Fruit fly (Drosophila melanogaster) whole organism, embryonic: ENCODE measurements around the gene frm.
A peak's percentile ranks its signal among the peaks of the same experiment; 100 is the strongest.

Source experiments
- ATbp ChIP-seq: fragments of 200-800 bp; sonication (Bioruptor generic); optimal IDR thresholded peaks from 2 replicates; lab custom pipeline; 2017; ENCODE audit warnings: missing biosample characterization, mild to moderate bottlenecking, missing genetic modification characterization, missing genetic modification reagents
- Ada2b ChIP-seq: fragments of 200-800 bp; sonication (Bioruptor generic); IDR thresholded peaks from 2 replicates; pipeline ENCODE4 v1.3.6; 2022; ENCODE audit warnings: missing biosample characterization, missing genetic modification characterization
- Atf3 ChIP-seq: fragments of 200-800 bp; sonication (Bioruptor generic); optimal IDR thresholded peaks from 3 replicates; lab custom pipeline; 2016; ENCODE audit warnings: missing biosample characterization, missing genetic modification characterization
- CG1024 ChIP-seq: fragments of 200-800 bp; sonication (Bioruptor generic); IDR thresholded peaks from 2 replicates; pipeline ENCODE4 v1.3.6; 2022; ENCODE audit warnings: missing biosample characterization, missing genetic modification characterization
- CG10321 ChIP-seq: fragments of 200-800 bp; sonication (Bioruptor generic); IDR thresholded peaks from 2 replicates; pipeline ENCODE4 v1.3.6; 2022; ENCODE audit warnings: missing biosample characterization, missing genetic modification characterization
- CG10366 ChIP-seq: fragments of 200-800 bp; sonication (Bioruptor generic); IDR thresholded peaks from 2 replicates; pipeline ENCODE4 v1.3.6; 2022; ENCODE audit warnings: missing biosample characterization, missing genetic modification characterization
- CG11456 ChIP-seq: fragments of 200-800 bp; sonication (Bioruptor generic); IDR thresholded peaks from 3 replicates; pipeline ENCODE4 v1.3.6; 2022; ENCODE audit warnings: missing biosample characterization, missing genetic modification characterization
- CG12104 ChIP-seq: fragments of 200-800 bp; sonication (Bioruptor generic); optimal IDR thresholded peaks from 3 replicates; lab custom pipeline; 2016; ENCODE audit warnings: missing biosample characterization, missing genetic modification characterization
- CG12659 ChIP-seq: fragments of 200-800 bp; sonication (Bioruptor generic); optimal IDR thresholded peaks from 3 replicates; lab custom pipeline; 2017; ENCODE audit warnings: mild to moderate bottlenecking, missing biosample characterization, missing genetic modification reagents, missing genetic modification characterization
- CG14860 ChIP-seq: fragments of 200-800 bp; sonication (Bioruptor generic); IDR thresholded peaks from 3 replicates; pipeline ENCODE4 v1.3.6; 2022; ENCODE audit warnings: missing biosample characterization, missing genetic modification characterization; ENCODE audit not compliant: partially characterized antibody
- CG2199 ChIP-seq: fragments of 200-800 bp; sonication (Bioruptor generic); IDR thresholded peaks from 3 replicates; pipeline ENCODE4 v1.3.6; 2022; ENCODE audit warnings: missing biosample characterization, missing genetic modification characterization
- CG30403 ChIP-seq: fragments of 200-800 bp; sonication (Bioruptor generic); optimal IDR thresholded peaks from 3 replicates; lab custom pipeline; 2016; ENCODE audit warnings: missing biosample characterization, missing genetic modification characterization
- CG30431 ChIP-seq: fragments of 200-800 bp; sonication (Bioruptor generic); optimal IDR thresholded peaks from 2 replicates; lab custom pipeline; 2017; ENCODE audit warnings: missing biosample characterization, missing genetic modification characterization
- CG31441 ChIP-seq: fragments of 200-800 bp; sonication (Bioruptor generic); IDR thresholded peaks from 2 replicates; pipeline ENCODE4 v1.3.6; 2022; ENCODE audit warnings: missing biosample characterization, missing genetic modification characterization
- CG4404 ChIP-seq: fragments of 200-800 bp; sonication (Bioruptor generic); IDR thresholded peaks from 2 replicates; pipeline ENCODE4 v1.3.6; 2022; ENCODE audit warnings: missing biosample characterization, missing genetic modification characterization
- CG7271 ChIP-seq: fragments of 200-800 bp; sonication (Bioruptor generic); optimal IDR thresholded peaks from 2 replicates; lab custom pipeline; 2018; ENCODE audit warnings: missing biosample characterization, mild to moderate bottlenecking, missing genetic modification characterization, moderate library complexity
- CG9437 ChIP-seq: fragments of 200-800 bp; sonication (Bioruptor generic); optimal IDR thresholded peaks from 2 replicates; lab custom pipeline; 2018; ENCODE audit warnings: missing biosample characterization, mild to moderate bottlenecking, missing genetic modification characterization
- CG9876 ChIP-seq: fragments of 200-800 bp; sonication (Bioruptor generic); optimal IDR thresholded peaks from 2 replicates; lab custom pipeline; 2016; ENCODE audit warnings: missing biosample characterization, missing genetic modification characterization
- CkIIα-i1 ChIP-seq: fragments of 200-800 bp; sonication (Bioruptor generic); IDR thresholded peaks from 2 replicates; pipeline ENCODE4 v1.3.6; 2022; ENCODE audit warnings: missing biosample characterization, missing genetic modification characterization
- Deaf1 ChIP-seq: fragments of 200-800 bp; optimal IDR thresholded peaks from 3 replicates; lab custom pipeline; 2019; ENCODE audit warnings: missing biosample characterization, mild to moderate bottlenecking, missing genetic modification characterization, moderate library complexity
- Dll ChIP-seq: fragments of 200-800 bp; sonication (Bioruptor generic); IDR thresholded peaks from 4 replicates; pipeline ENCODE4 v1.3.6; 2022; ENCODE audit warnings: missing biosample characterization, missing genetic modification characterization; ENCODE audit not compliant: partially characterized antibody
- Dp ChIP-seq: fragments of 200-800 bp; sonication (Bioruptor generic); optimal IDR thresholded peaks from 2 replicates; lab custom pipeline; 2018; ENCODE audit warnings: missing biosample characterization, mild to moderate bottlenecking, missing genetic modification characterization, moderate library complexity
- HHEX ChIP-seq: fragments of 200-800 bp; sonication (Bioruptor generic); optimal IDR thresholded peaks from 3 replicates; lab custom pipeline; 2017; ENCODE audit warnings: missing biosample characterization, mild to moderate bottlenecking, missing genetic modification characterization, missing genetic modification reagents
- HLH4C ChIP-seq: fragments of 200-800 bp; sonication (Bioruptor generic); IDR thresholded peaks from 3 replicates; pipeline ENCODE4 v1.3.6; 2022; ENCODE audit warnings: missing biosample characterization, missing genetic modification characterization; ENCODE audit not compliant: partially characterized antibody
- HLHmδ ChIP-seq: fragments of 200-800 bp; sonication (Bioruptor generic); optimal IDR thresholded peaks from 2 replicates; lab custom pipeline; 2018; ENCODE audit warnings: missing biosample characterization, mild to moderate bottlenecking, missing genetic modification characterization, moderate library complexity
- Hand ChIP-seq: fragments of 200-800 bp; sonication (Bioruptor generic); optimal IDR thresholded peaks from 2 replicates; lab custom pipeline; 2017; ENCODE audit warnings: mild to moderate bottlenecking, missing biosample characterization, missing genetic modification reagents, missing genetic modification characterization
- Hmr ChIP-seq: fragments of 200-800 bp; sonication (Bioruptor generic); optimal IDR thresholded peaks from 3 replicates; lab custom pipeline; 2017; ENCODE audit warnings: mild to moderate bottlenecking, missing biosample characterization, missing genetic modification reagents, missing genetic modification characterization
- NK7.1 ChIP-seq: fragments of 200-800 bp; sonication (Bioruptor generic); optimal IDR thresholded peaks from 3 replicates; lab custom pipeline; 2016; ENCODE audit warnings: missing biosample characterization, missing genetic modification characterization
- Nf-YC ChIP-seq: fragments of 200-800 bp; optimal IDR thresholded peaks from 3 replicates; lab custom pipeline; 2019; ENCODE audit warnings: missing biosample characterization, mild to moderate bottlenecking, missing genetic modification characterization, moderate library complexity
- NfI ChIP-seq: fragments of 200-800 bp; sonication (Bioruptor generic); optimal IDR thresholded peaks from 3 replicates; lab custom pipeline; 2018; ENCODE audit warnings: missing biosample characterization, mild to moderate bottlenecking, missing genetic modification characterization, moderate library complexity
- Rfx ChIP-seq: fragments of 200-800 bp; sonication (Bioruptor generic); IDR thresholded peaks from 2 replicates; pipeline ENCODE4 v1.3.6; 2022; ENCODE audit warnings: missing biosample characterization, missing genetic modification characterization
- Ssrp ChIP-seq: fragments of 200-800 bp; sonication (Bioruptor generic); optimal IDR thresholded peaks from 2 replicates; lab custom pipeline; 2018; ENCODE audit warnings: missing biosample characterization, mild to moderate bottlenecking, missing genetic modification characterization, moderate library complexity
- Usf ChIP-seq: fragments of 200-800 bp; sonication (Bioruptor generic); optimal IDR thresholded peaks from 2 replicates; lab custom pipeline; 2017; ENCODE audit warnings: missing genotype, missing biosample characterization, missing genetic modification characterization
- az2 ChIP-seq: fragments of 200-800 bp; sonication (Bioruptor generic); optimal IDR thresholded peaks from 3 replicates; lab custom pipeline; 2016; ENCODE audit warnings: missing biosample characterization, missing genetic modification characterization
- bcd ChIP-seq: fragments of 200-800 bp; sonication (Bioruptor generic); optimal IDR thresholded peaks from 2 replicates; lab custom pipeline; 2017; ENCODE audit warnings: missing biosample characterization, mild to moderate bottlenecking, missing genetic modification characterization
- br ChIP-seq: fragments of >200 bp; optimal IDR thresholded peaks from 2 replicates; lab custom pipeline; 2017
- cad ChIP-seq: fragments of >200 bp; optimal IDR thresholded peaks from 2 replicates; lab custom pipeline; 2017; ENCODE audit warnings: missing biosample characterization, missing genetic modification characterization
- ewg ChIP-seq: fragments of 200-800 bp; sonication (Bioruptor generic); optimal IDR thresholded peaks from 3 replicates; lab custom pipeline; 2017; ENCODE audit warnings: mild to moderate bottlenecking, missing biosample characterization, missing genetic modification reagents, missing genetic modification characterization
- gsb ChIP-seq: fragments of 200-800 bp; sonication (Bioruptor generic); IDR thresholded peaks from 2 replicates; pipeline ENCODE4 v1.3.6; 2022; ENCODE audit warnings: missing biosample characterization, missing genetic modification characterization
- inv ChIP-seq: fragments of 200-800 bp; sonication (Bioruptor generic); IDR thresholded peaks from 2 replicates; pipeline ENCODE4 v1.3.6; 2022; ENCODE audit warnings: missing biosample characterization, missing genetic modification characterization; ENCODE audit not compliant: partially characterized antibody
- jing ChIP-seq: fragments of 200-800 bp; sonication (Bioruptor generic); optimal IDR thresholded peaks from 2 replicates; lab custom pipeline; 2018; ENCODE audit warnings: missing biosample characterization, mild to moderate bottlenecking, missing genetic modification characterization
- jumu ChIP-seq: fragments of 200-800 bp; sonication (Bioruptor generic); optimal IDR thresholded peaks from 3 replicates; lab custom pipeline; 2016; ENCODE audit warnings: missing biosample characterization, missing genetic modification characterization
- kah ChIP-seq: fragments of 200-800 bp; sonication (Bioruptor generic); optimal IDR thresholded peaks from 2 replicates; lab custom pipeline; 2018; ENCODE audit warnings: missing biosample characterization, mild to moderate bottlenecking, missing genetic modification characterization
- lov ChIP-seq, 2 experiments: fragments of 200-800 bp in 1 of 2; fragments of >200 bp in 1 of 2; sonication (Bioruptor generic) in 1 of 2; IDR thresholded peaks in 1 of 2; optimal IDR thresholded peaks in 1 of 2; 2 replicates in 1 of 2; 3 replicates in 1 of 2; pipeline versions ENCODE4 v1.3.6 to Lab custom; 2017 to 2022; ENCODE audit warnings: missing biosample characterization in 1 of 2, missing genetic modification characterization in 1 of 2
- mam ChIP-seq: fragments of 200-800 bp; sonication (Bioruptor generic); optimal IDR thresholded peaks from 3 replicates; lab custom pipeline; 2016; ENCODE audit warnings: missing biosample characterization, missing genetic modification characterization
- peb ChIP-seq: fragments of 200-800 bp; sonication (Bioruptor generic); IDR thresholded peaks from 2 replicates; pipeline ENCODE4 v1.3.6; 2022; ENCODE audit warnings: missing biosample characterization, missing genetic modification characterization
- ranshi ChIP-seq: fragments of 200-800 bp; sonication (Bioruptor generic); IDR thresholded peaks from 2 replicates; pipeline ENCODE4 v1.3.6; 2022; ENCODE audit warnings: missing biosample characterization, missing genetic modification characterization
- shn ChIP-seq: fragments of 200-800 bp; sonication (Bioruptor generic); optimal IDR thresholded peaks from 3 replicates; lab custom pipeline; 2016; ENCODE audit warnings: missing biosample characterization, missing genetic modification characterization
- tgo ChIP-seq: fragments of 200-800 bp; sonication (Bioruptor generic); IDR thresholded peaks from 3 replicates; pipeline ENCODE4 v1.3.6; 2022; ENCODE audit warnings: missing biosample characterization, missing genetic modification characterization
- tll ChIP-seq, 2 experiments: fragments of 200-800 bp in 1 of 2; fragments of >200 bp in 1 of 2; sonication (Bioruptor generic) in 1 of 2; optimal IDR thresholded peaks; 2 replicates each; lab custom pipeline; 2017 to 2019; ENCODE audit warnings: missing biosample characterization in 2 of 2, missing genetic modification characterization in 2 of 2, mild to moderate bottlenecking in 1 of 2, moderate library complexity in 1 of 2

The frm gene

DNA sequence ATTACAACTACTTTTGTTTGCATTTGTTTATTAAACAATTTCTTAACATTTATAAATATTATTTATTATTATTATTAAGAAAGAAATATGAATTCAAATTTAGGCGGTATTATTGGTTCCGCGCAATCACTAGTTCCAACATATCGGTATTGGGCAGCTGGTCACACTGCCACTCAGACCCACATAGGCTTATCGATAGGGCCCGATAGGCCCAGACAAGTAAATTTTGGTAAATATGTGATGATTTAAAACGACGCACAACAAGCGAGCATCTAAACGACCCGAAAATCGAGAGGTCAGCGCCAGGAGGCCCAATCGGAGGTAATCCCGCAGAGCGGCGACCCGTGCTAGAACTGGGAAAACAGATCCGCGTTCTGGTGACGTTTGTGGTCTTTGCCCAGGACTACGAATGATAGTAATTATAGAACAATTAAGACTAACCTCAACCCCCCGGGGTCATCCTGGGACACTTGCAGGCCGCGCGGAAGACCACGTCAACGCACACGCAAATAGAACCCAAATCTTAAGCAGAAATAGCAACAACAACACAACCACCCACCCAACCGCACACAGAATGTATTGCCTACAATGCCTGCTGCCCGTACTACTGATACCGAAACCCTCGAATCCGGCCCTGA, 14.2 kb upstream of the frm start, which contains the start of gene bc10 (continued):
- TF ChIP-seq ranshi (GFP tag; lab: Robert Waterston, UW) (no peak), CG9437 (GFP tag; lab: Kevin White, UChicago) (no peak), ATbp (GFP tag; lab: Kevin White, UChicago) (no peak), CG31441 (no peak), kah (GFP tag; lab: Kevin White, UChicago) (no peak), HLHmδ (GFP tag; lab: Kevin White, UChicago) (no peak), Dll (GFP tag; lab: Robert Waterston, UW) (peak; percentile 85), CG10366 (no peak), CkIIα-i1 (GFP tag; lab: Robert Waterston, UW) (no peak), jing (GFP tag; lab: Kevin White, UChicago) (no peak), Ada2b (GFP tag; lab: Robert Waterston, UW) (no peak), Deaf1 (tag; lab: Kevin White, UChicago) (no peak), CG1024 (GFP tag; lab: Robert Waterston, UW) (no peak), peb (GFP tag; lab: Robert Waterston, UW) (no peak), Hand (no peak), CG12104 (no peak), az2 (GFP tag; lab: Kevin White, UChicago) (no peak), CG7271 (tag; lab: Kevin White, UChicago) (no peak), mam (GFP tag; lab: Kevin White, UChicago) (no peak), HLH4C (GFP tag; lab: Robert Waterston, UW) (peak; percentile 78; the same call in 2 of the 3 replicates), CG2199 (GFP tag; lab: Robert Waterston, UW) (no peak), CG30431 (GFP tag; lab: Kevin White, UChicago) (no peak), Dp (GFP tag; lab: Kevin White, UChicago) (peak; percentile 98), Rfx (GFP tag; lab: Robert Waterston, UW) (no peak), CG14860 (GFP tag; lab: Robert Waterston, UW) (peak; percentile 74), Hmr (GFP tag; lab: Kevin White, UChicago) (no peak), Atf3 (GFP tag; lab: Kevin White, UChicago) (no peak), bcd (GFP tag; lab: Kevin White, UChicago) (no peak), gsb (GFP tag; lab: Robert Waterston, UW) (no peak), CG4404 (GFP tag; lab: Robert Waterston, UW) (no peak), Usf (GFP tag; lab: Kevin White, UChicago) (no peak), CG30403 (GFP tag; lab: Kevin White, UChicago) (no peak), cad (GFP tag; lab: Kevin White, UChicago) (no peak), inv (GFP tag; lab: Robert Waterston, UW) (peak; percentile 81), CG11456 (GFP tag; lab: Robert Waterston, UW) (no peak), HHEX (GFP tag; lab: Kevin White, UChicago) (no peak), tll (GFP tag; optimal IDR thresholded peaks at IDR 0.05; lab: Kevin White, UChicago) (no peak), ewg (GFP tag; lab: Kevin White, UChicago) (no peak), CG10321 (no peak), NfI (GFP tag; lab: Kevin White, UChicago) (no peak), CG9876 (GFP tag; lab: Kevin White, UChicago) (no peak), NK7.1 (GFP tag; lab: Kevin White, UChicago) (no peak), br (lab: Kevin White, UChicago) (no peak), Nf-YC (tag; lab: Kevin White, UChicago) (peak; percentile 35), Ssrp (no peak), jumu (GFP tag; lab: Kevin White, UChicago) (no peak), lov (optimal IDR thresholded peaks at IDR 0.05; lab: Kevin White, UChicago) (no peak), lov (GFP tag; IDR thresholded peaks at IDR 0.05; lab: Robert Waterston, UW) (no peak), shn (GFP tag; lab: Kevin White, UChicago) (no peak), CG12659 (GFP tag; lab: Kevin White, UChicago) (peak; percentile 64), tgo (no peak)
